Fruit fly (Drosophila melanogaster) whole organism, embryonic: ENCODE results near the gene DEF8.
A peak's percentile ranks its signal among the peaks of the same experiment; 100 is the strongest.

ENCODE experiments used
- Bgb ChIP-seq: fragments of 200-800 bp; sonication (Bioruptor generic); IDR thresholded peaks from 2 replicates; pipeline ENCODE4 v1.3.6; 2022; ENCODE audit warnings: missing biosample characterization, missing genetic modification characterization; ENCODE audit not compliant: partially characterized antibody
- CG12236 ChIP-seq: fragments of 200-800 bp; sonication (Bioruptor generic); optimal IDR thresholded peaks from 2 replicates; lab custom pipeline; 2016; ENCODE audit warnings: missing biosample characterization, missing genetic modification characterization
- CG12769 ChIP-seq: fragments of 200-800 bp; sonication (Bioruptor generic); optimal IDR thresholded peaks from 2 replicates; lab custom pipeline; 2019; ENCODE audit warnings: missing biosample characterization, mild to moderate bottlenecking, missing genetic modification characterization, moderate library complexity
- CG15514 ChIP-seq: fragments of 200-800 bp; sonication (Bioruptor generic); optimal IDR thresholded peaks from 3 replicates; lab custom pipeline; 2017; ENCODE audit warnings: missing biosample characterization, missing genetic modification characterization, mild to moderate bottlenecking, moderate library complexity, missing genetic modification reagents
- CG16779 ChIP-seq: fragments of 200-800 bp; sonication (Bioruptor generic); IDR thresholded peaks from 2 replicates; pipeline ENCODE4 v1.3.6; 2022; ENCODE audit warnings: missing biosample characterization, missing genetic modification characterization
- CG17829 ChIP-seq: fragments of 200-800 bp; optimal IDR thresholded peaks from 2 replicates; lab custom pipeline; 2019; ENCODE audit warnings: missing biosample characterization, mild to moderate bottlenecking, missing genetic modification characterization, moderate library complexity
- CG2116 ChIP-seq: fragments of 200-800 bp; sonication (Bioruptor generic); optimal IDR thresholded peaks from 3 replicates; lab custom pipeline; 2018; ENCODE audit warnings: missing biosample characterization, mild to moderate bottlenecking, missing genetic modification characterization
- CG2199 ChIP-seq: fragments of 200-800 bp; sonication (Bioruptor generic); IDR thresholded peaks from 3 replicates; pipeline ENCODE4 v1.3.6; 2022; ENCODE audit warnings: missing biosample characterization, missing genetic modification characterization
- CG2678 ChIP-seq: fragments of 200-800 bp; sonication (Bioruptor generic); optimal IDR thresholded peaks from 3 replicates; lab custom pipeline; 2019; ENCODE audit warnings: missing biosample characterization, mild to moderate bottlenecking, missing genetic modification characterization, moderate library complexity
- CG2875 ChIP-seq: fragments of 200-800 bp; sonication (Bioruptor generic); optimal IDR thresholded peaks from 2 replicates; lab custom pipeline; 2017; ENCODE audit warnings: missing biosample characterization, mild to moderate bottlenecking, missing genetic modification characterization, missing genetic modification reagents
- CG31388 ChIP-seq: fragments of 200-800 bp; sonication (Bioruptor generic); optimal IDR thresholded peaks from 2 replicates; lab custom pipeline; 2016; ENCODE audit warnings: missing biosample characterization, missing genetic modification characterization
- CG34376 ChIP-seq: fragments of 200-800 bp; sonication (Bioruptor generic); optimal IDR thresholded peaks from 2 replicates; lab custom pipeline; 2018; ENCODE audit warnings: missing biosample characterization, mild to moderate bottlenecking, missing genetic modification characterization
- CG4360 ChIP-seq: fragments of 200-800 bp; sonication (Bioruptor generic); IDR thresholded peaks from 2 replicates; pipeline ENCODE4 v1.3.6; 2022; ENCODE audit warnings: missing biosample characterization, missing genetic modification characterization
- CG6175 ChIP-seq: fragments of 200-800 bp; sonication (Bioruptor generic); IDR thresholded peaks from 3 replicates; pipeline ENCODE4 v1.3.6; 2022; ENCODE audit warnings: missing biosample characterization, missing genetic modification characterization
- CG6689 ChIP-seq: fragments of 200-800 bp; sonication (Bioruptor generic); IDR thresholded peaks from 2 replicates; pipeline ENCODE4 v1.3.6; 2022; ENCODE audit warnings: missing biosample characterization, missing genetic modification characterization
- CG7556 ChIP-seq: fragments of 200-800 bp; sonication (Bioruptor generic); optimal IDR thresholded peaks from 2 replicates; lab custom pipeline; 2017; ENCODE audit warnings: missing biosample characterization, mild to moderate bottlenecking, missing genetic modification characterization
- CG7987 ChIP-seq: fragments of 200-800 bp; sonication (Bioruptor generic); optimal IDR thresholded peaks from 2 replicates; lab custom pipeline; 2018; ENCODE audit warnings: missing biosample characterization, mild to moderate bottlenecking, missing genetic modification characterization, moderate library complexity
- Dip3 ChIP-seq: fragments of 200-800 bp; sonication (Bioruptor generic); optimal IDR thresholded peaks from 3 replicates; lab custom pipeline; 2016; ENCODE audit warnings: missing biosample characterization, missing genetic modification characterization
- Doc2 ChIP-seq: fragments of 200-800 bp; sonication (Bioruptor generic); IDR thresholded peaks from 2 replicates; pipeline ENCODE4 v1.3.6; 2022; ENCODE audit warnings: missing biosample characterization, missing genetic modification characterization
- E2f1 ChIP-seq: fragments of 200-800 bp; sonication (Bioruptor generic); IDR thresholded peaks from 2 replicates; pipeline ENCODE4 v1.3.6; 2022; ENCODE audit warnings: missing biosample characterization, missing genetic modification characterization
- Gug ChIP-seq: fragments of 200-800 bp; sonication (Bioruptor generic); IDR thresholded peaks from 4 replicates; pipeline ENCODE4 v1.3.6; 2022; ENCODE audit warnings: missing biosample characterization, missing genetic modification characterization
- HLH3B ChIP-seq: fragments of 200-800 bp; sonication (Bioruptor generic); IDR thresholded peaks from 2 replicates; pipeline ENCODE4 v1.3.6; 2022; ENCODE audit warnings: missing biosample characterization, missing genetic modification characterization
- HLH54F ChIP-seq: fragments of 200-800 bp; sonication (Bioruptor generic); optimal IDR thresholded peaks from 3 replicates; lab custom pipeline; 2016; ENCODE audit warnings: missing biosample characterization, missing genetic modification characterization
- Max ChIP-seq: fragments of 200-800 bp; sonication (Bioruptor generic); optimal IDR thresholded peaks from 2 replicates; lab custom pipeline; 2016; ENCODE audit warnings: missing biosample characterization, mild to moderate bottlenecking, missing genetic modification characterization
- Meics ChIP-seq: fragments of 200-800 bp; sonication (Bioruptor generic); optimal IDR thresholded peaks from 2 replicates; lab custom pipeline; 2017; ENCODE audit warnings: missing biosample characterization, mild to moderate bottlenecking, missing genetic modification characterization
- NK7.1 ChIP-seq: fragments of 200-800 bp; sonication (Bioruptor generic); optimal IDR thresholded peaks from 3 replicates; lab custom pipeline; 2016; ENCODE audit warnings: missing biosample characterization, missing genetic modification characterization
- Neu2 ChIP-seq: fragments of 200-800 bp; sonication (Bioruptor generic); optimal IDR thresholded peaks from 3 replicates; lab custom pipeline; 2016; ENCODE audit warnings: missing biosample characterization, missing genetic modification characterization, borderline replicate concordance
- Oaz ChIP-seq: fragments of 200-800 bp; sonication (Bioruptor generic); IDR thresholded peaks from 2 replicates; pipeline ENCODE4 v1.3.6; 2022; ENCODE audit warnings: missing biosample characterization, missing genetic modification characterization
- Poxn ChIP-seq: fragments of 200-800 bp; sonication (Bioruptor generic); IDR thresholded peaks from 2 replicates; pipeline ENCODE4 v1.3.6; 2022; ENCODE audit warnings: missing biosample characterization, missing genetic modification characterization
- Usf ChIP-seq: fragments of 200-800 bp; sonication (Bioruptor generic); optimal IDR thresholded peaks from 2 replicates; lab custom pipeline; 2017; ENCODE audit warnings: missing genotype, missing biosample characterization, missing genetic modification characterization
- dati ChIP-seq: fragments of 200-800 bp; sonication (Bioruptor generic); IDR thresholded peaks from 2 replicates; pipeline ENCODE4 v1.3.6; 2022; ENCODE audit warnings: missing biosample characterization, missing genetic modification characterization
- ewg ChIP-seq: fragments of 200-800 bp; sonication (Bioruptor generic); optimal IDR thresholded peaks from 3 replicates; lab custom pipeline; 2017; ENCODE audit warnings: mild to moderate bottlenecking, missing biosample characterization, missing genetic modification reagents, missing genetic modification characterization
- fd96Cb ChIP-seq: fragments of 200-800 bp; sonication (Bioruptor generic); optimal IDR thresholded peaks from 2 replicates; lab custom pipeline; 2018; ENCODE audit warnings: missing biosample characterization, mild to moderate bottlenecking, missing genetic modification characterization, moderate library complexity
- grau ChIP-seq: fragments of 200-800 bp; optimal IDR thresholded peaks from 3 replicates; lab custom pipeline; 2019; ENCODE audit warnings: missing biosample characterization, mild to moderate bottlenecking, missing genetic modification characterization, moderate library complexity
- gsb ChIP-seq: fragments of 200-800 bp; sonication (Bioruptor generic); IDR thresholded peaks from 2 replicates; pipeline ENCODE4 v1.3.6; 2022; ENCODE audit warnings: missing biosample characterization, missing genetic modification characterization
- jing ChIP-seq: fragments of 200-800 bp; sonication (Bioruptor generic); optimal IDR thresholded peaks from 2 replicates; lab custom pipeline; 2018; ENCODE audit warnings: missing biosample characterization, mild to moderate bottlenecking, missing genetic modification characterization
- jumu ChIP-seq: fragments of 200-800 bp; sonication (Bioruptor generic); optimal IDR thresholded peaks from 3 replicates; lab custom pipeline; 2016; ENCODE audit warnings: missing biosample characterization, missing genetic modification characterization
- pfk ChIP-seq: fragments of 200-800 bp; sonication (Bioruptor generic); optimal IDR thresholded peaks from 2 replicates; lab custom pipeline; 2018; ENCODE audit warnings: missing biosample characterization, mild to moderate bottlenecking, missing genetic modification characterization, moderate library complexity
- pnt ChIP-seq: fragments of 200-800 bp; sonication (Bioruptor generic); optimal IDR thresholded peaks from 3 replicates; lab custom pipeline; 2016; ENCODE audit warnings: missing biosample characterization, missing genetic modification characterization
- pzg ChIP-seq: fragments of 200-800 bp; sonication (Bioruptor generic); optimal IDR thresholded peaks from 3 replicates; lab custom pipeline; 2018; ENCODE audit warnings: missing biosample characterization, mild to moderate bottlenecking, missing genetic modification characterization, moderate library complexity
- ro ChIP-seq: fragments of 200-800 bp; sonication (Bioruptor generic); IDR thresholded peaks from 2 replicates; pipeline ENCODE4 v1.3.6; 2022; ENCODE audit warnings: missing biosample characterization, missing genetic modification characterization
- salm ChIP-seq: fragments of 200-800 bp; sonication (Bioruptor generic); optimal IDR thresholded peaks from 2 replicates; lab custom pipeline; 2018; ENCODE audit warnings: missing biosample characterization, mild to moderate bottlenecking, missing genetic modification characterization
- sr ChIP-seq: fragments of 200-800 bp; sonication (Bioruptor generic); IDR thresholded peaks from 3 replicates; pipeline ENCODE4 v1.3.6; 2022; ENCODE audit warnings: missing biosample characterization, missing genetic modification characterization
- tin ChIP-seq: fragments of 200-800 bp; sonication (Bioruptor generic); optimal IDR thresholded peaks from 3 replicates; lab custom pipeline; 2016; ENCODE audit warnings: missing biosample characterization, missing genetic modification characterization
- tna ChIP-seq: fragments of 200-800 bp; sonication (Bioruptor generic); IDR thresholded peaks from 2 replicates; pipeline ENCODE4 v1.3.6; 2022; ENCODE audit warnings: missing biosample characterization, missing genetic modification characterization; ENCODE audit not compliant: partially characterized antibody
- usp ChIP-seq: fragments of >200 bp; optimal IDR thresholded peaks from 2 replicates; lab custom pipeline; 2017; ENCODE audit warnings: missing biosample characterization, missing genetic modification characterization
- vnd ChIP-seq: fragments of 200-800 bp; sonication (Bioruptor generic); IDR thresholded peaks from 3 replicates; pipeline ENCODE4 v1.3.6; 2022; ENCODE audit warnings: missing biosample characterization, missing genetic modification characterization; ENCODE audit not compliant: partially characterized antibody
- wek ChIP-seq: fragments of 200-800 bp; sonication (Bioruptor generic); optimal IDR thresholded peaks from 3 replicates; lab custom pipeline; 2018; ENCODE audit warnings: missing biosample characterization, mild to moderate bottlenecking, missing genetic modification characterization, moderate library complexity
- z ChIP-seq: fragments of 200-800 bp; sonication (Bioruptor generic); IDR thresholded peaks from 3 replicates; pipeline ENCODE4 v1.3.6; 2022; ENCODE audit warnings: missing biosample characterization, missing genetic modification characterization

The DEF8 gene

DNA sequence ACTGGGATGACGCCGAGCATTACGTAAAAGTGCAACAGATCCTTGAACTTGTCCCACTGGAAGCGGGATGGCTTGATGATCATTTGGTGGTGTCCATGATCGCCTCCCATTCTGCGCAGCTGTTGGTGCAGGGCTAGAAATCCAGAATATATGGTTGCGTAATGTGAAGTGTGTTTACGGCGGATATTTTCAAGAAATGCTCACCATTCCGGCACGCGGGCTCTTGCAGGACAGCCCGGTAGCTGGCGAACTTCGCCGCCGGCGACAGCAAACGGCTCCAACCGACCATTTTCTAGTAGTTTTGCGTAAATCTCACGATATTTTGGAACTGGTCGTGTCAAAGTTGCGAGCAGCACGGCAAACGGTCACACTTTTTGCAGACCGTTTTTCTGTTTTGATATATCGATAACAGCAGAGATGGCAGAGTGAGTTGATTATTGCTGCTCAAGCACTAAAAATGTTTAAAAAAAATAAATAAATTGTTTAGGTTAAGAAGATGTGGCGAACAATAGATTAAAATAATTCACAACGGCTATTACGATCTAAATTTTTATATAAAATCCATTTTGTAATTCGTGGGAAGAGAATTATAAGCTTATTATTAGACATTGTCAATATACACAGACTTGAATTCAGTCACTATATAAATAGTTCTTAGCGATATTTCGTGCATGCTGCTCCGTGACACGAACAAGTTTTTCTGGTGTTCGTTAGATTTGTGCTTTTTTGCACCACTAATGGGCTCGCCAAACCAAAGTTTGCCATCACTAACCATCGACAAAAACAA lies 6.4 kb downstream of the DEF8 start, which contains the start of the genes ND-SGDH and RhoGAP68F (continued):
- no peak for TF ChIP-seq usp
- TF ChIP-seq CG12769 (tag; lab: Kevin White, UChicago): peak; percentile 30
- peak; percentile 99 for TF ChIP-seq vnd (GFP tag; lab: Robert Waterston, UW)
- peak; percentile 57 for TF ChIP-seq pzg (GFP tag; lab: Kevin White, UChicago)
- TF ChIP-seq CG16779 (GFP tag; lab: Robert Waterston, UW): no peak
- peak; percentile 81 for TF ChIP-seq CG2678 (tag; lab: Kevin White, UChicago)
- peak; percentile 66 for TF ChIP-seq fd96Cb (tag; lab: Kevin White, UChicago)
- peak; percentile 85 for TF ChIP-seq Neu2 (GFP tag; lab: Kevin White, UChicago)
- TF ChIP-seq HLH54F (GFP tag; lab: Kevin White, UChicago): peak; percentile 71
- no peak for TF ChIP-seq CG12236 (GFP tag; lab: Kevin White, UChicago)
- TF ChIP-seq jing (GFP tag; lab: Kevin White, UChicago): no peak
- TF ChIP-seq E2f1 (GFP tag; lab: Robert Waterston, UW): peak; percentile 58
- TF ChIP-seq CG2116 (GFP tag; lab: Kevin White, UChicago): peak; percentile 75
- TF ChIP-seq CG2875 (GFP tag; lab: Kevin White, UChicago): no peak
- peak; percentile 52; the same call in 1 of the 2 replicates for TF ChIP-seq Oaz (GFP tag; lab: Robert Waterston, UW)
- peak; percentile 90 for TF ChIP-seq Bgb (GFP tag; lab: Robert Waterston, UW)
- TF ChIP-seq tin (GFP tag; lab: Kevin White, UChicago): peak; percentile 77
- peak; percentile 55; the same call in 1 of the 2 replicates for TF ChIP-seq gsb
- TF ChIP-seq ewg (GFP tag; lab: Kevin White, UChicago): peak; percentile 48
- peak; percentile 77 for TF ChIP-seq tna (GFP tag; lab: Robert Waterston, UW)
- TF ChIP-seq CG2199 (GFP tag; lab: Robert Waterston, UW): no peak
- no peak for TF ChIP-seq ro
- peak; percentile 50 for TF ChIP-seq NK7.1 (GFP tag; lab: Kevin White, UChicago)
- TF ChIP-seq jumu: peak; percentile 67
- TF ChIP-seq wek (GFP tag; lab: Kevin White, UChicago): no peak
- TF ChIP-seq CG7556 (GFP tag; lab: Kevin White, UChicago): peak; percentile 74
- peak; percentile 52 for TF ChIP-seq Usf (GFP tag; lab: Kevin White, UChicago)
- TF ChIP-seq Doc2 (GFP tag; lab: Robert Waterston, UW): no peak
- no peak for TF ChIP-seq salm (tag; lab: Kevin White, UChicago)
- TF ChIP-seq grau (tag; lab: Kevin White, UChicago): peak; percentile 77
- peak; percentile 51 for TF ChIP-seq pnt (GFP tag; lab: Kevin White, UChicago)
- peak; percentile 66 for TF ChIP-seq Meics (GFP tag; lab: Kevin White, UChicago)
- TF ChIP-seq Poxn (GFP tag; lab: Robert Waterston, UW): peak; percentile 64; the same call in 1 of the 2 replicates
- TF ChIP-seq CG4360: no peak
- TF ChIP-seq Dip3: peak; percentile 82
- peak; percentile 51; the same call in 1 of the 2 replicates for TF ChIP-seq HLH3B (GFP tag; lab: Robert Waterston, UW)
- peak; percentile 72; the same call in 2 of the 4 replicates for TF ChIP-seq Gug (GFP tag; lab: Robert Waterston, UW)
- peak; percentile 89 for TF ChIP-seq CG15514 (GFP tag; lab: Kevin White, UChicago)
- peak; percentile 67 for TF ChIP-seq CG6689 (GFP tag; lab: Robert Waterston, UW)
- TF ChIP-seq sr: no peak
- TF ChIP-seq z: no peak
- 0 out of 3 replicates have a peak, but pooled peaks have one; percentile 52 for TF ChIP-seq CG6175
- peak; percentile 63 for TF ChIP-seq Max
- TF ChIP-seq CG34376 (GFP tag; lab: Kevin White, UChicago): peak; percentile 49
- TF ChIP-seq pfk (GFP tag; lab: Kevin White, UChicago): no peak
- TF ChIP-seq CG7987 (GFP tag; lab: Kevin White, UChicago): no peak
- TF ChIP-seq CG31388 (GFP tag; lab: Kevin White, UChicago): peak; percentile 35
- TF ChIP-seq CG17829 (tag; lab: Kevin White, UChicago): peak; percentile 82
- TF ChIP-seq dati: no peak
